Fruit fly (Drosophila melanogaster) whole organism, embryonic: ENCODE results near the gene brm.

Experiments
- ATbp ChIP-seq: fragments of 200-800 bp; sonication (Bioruptor generic); optimal IDR thresholded peaks from 2 replicates; lab custom pipeline; 2017; ENCODE audit warnings: missing biosample characterization, mild to moderate bottlenecking, missing genetic modification characterization, missing genetic modification reagents
- Bgb ChIP-seq: fragments of 200-800 bp; sonication (Bioruptor generic); IDR thresholded peaks from 2 replicates; pipeline ENCODE4 v1.3.6; 2022; ENCODE audit warnings: missing biosample characterization, missing genetic modification characterization; ENCODE audit not compliant: partially characterized antibody
- Blimp-1 ChIP-seq: fragments of 200-800 bp; sonication (Bioruptor generic); optimal IDR thresholded peaks from 3 replicates; lab custom pipeline; 2018; ENCODE audit warnings: missing biosample characterization, missing genetic modification characterization, mild to moderate bottlenecking, moderate library complexity, missing genetic modification reagents
- CG10209 ChIP-seq: fragments of 200-800 bp; sonication (Bioruptor generic); optimal IDR thresholded peaks from 3 replicates; lab custom pipeline; 2017; ENCODE audit warnings: missing biosample characterization, mild to moderate bottlenecking, missing genetic modification characterization, missing genetic modification reagents
- CG10267 ChIP-seq: fragments of 200-800 bp; sonication (Bioruptor generic); optimal IDR thresholded peaks from 2 replicates; lab custom pipeline; 2018; ENCODE audit warnings: missing biosample characterization, mild to moderate bottlenecking, missing genetic modification characterization, moderate library complexity
- CG10321 ChIP-seq: fragments of 200-800 bp; sonication (Bioruptor generic); IDR thresholded peaks from 2 replicates; pipeline ENCODE4 v1.3.6; 2022; ENCODE audit warnings: missing biosample characterization, missing genetic modification characterization
- CG10543 ChIP-seq: fragments of 200-800 bp; sonication (Bioruptor generic); optimal IDR thresholded peaks from 3 replicates; lab custom pipeline; 2017; ENCODE audit warnings: missing biosample characterization, mild to moderate bottlenecking, missing genetic modification characterization, moderate library complexity
- CG11504 ChIP-seq: fragments of 200-800 bp; sonication (Bioruptor generic); optimal IDR thresholded peaks from 3 replicates; lab custom pipeline; 2019; ENCODE audit warnings: missing biosample characterization, mild to moderate bottlenecking, missing genetic modification characterization, moderate library complexity
- CG1233 ChIP-seq: fragments of 200-800 bp; sonication (Bioruptor generic); optimal IDR thresholded peaks from 4 replicates; lab custom pipeline; 2018; ENCODE audit warnings: missing biosample characterization, mild to moderate bottlenecking, missing genetic modification characterization
- CG16815 ChIP-seq: fragments of 200-800 bp; sonication (Bioruptor generic); optimal IDR thresholded peaks from 3 replicates; lab custom pipeline; 2017; ENCODE audit warnings: missing biosample characterization, mild to moderate bottlenecking, missing genetic modification characterization
- CG17385 ChIP-seq: fragments of 200-800 bp; sonication (Bioruptor generic); optimal IDR thresholded peaks from 3 replicates; lab custom pipeline; 2018; ENCODE audit warnings: missing biosample characterization, mild to moderate bottlenecking, missing genetic modification characterization
- CG31441 ChIP-seq: fragments of 200-800 bp; sonication (Bioruptor generic); IDR thresholded peaks from 2 replicates; pipeline ENCODE4 v1.3.6; 2022; ENCODE audit warnings: missing biosample characterization, missing genetic modification characterization
- CG32767 ChIP-seq: fragments of 200-800 bp; sonication (Bioruptor generic); IDR thresholded peaks from 2 replicates; pipeline ENCODE4 v1.3.6; 2022; ENCODE audit warnings: missing biosample characterization, missing genetic modification characterization
- CG4328 ChIP-seq: fragments of 200-800 bp; sonication (Bioruptor generic); optimal IDR thresholded peaks from 3 replicates; lab custom pipeline; 2017; ENCODE audit warnings: missing biosample characterization, missing genetic modification reagents, missing genetic modification characterization
- CG6254 ChIP-seq: fragments of 200-800 bp; sonication (Bioruptor generic); optimal IDR thresholded peaks from 3 replicates; lab custom pipeline; 2017; ENCODE audit warnings: mild to moderate bottlenecking, missing biosample characterization, missing genetic modification reagents, missing genetic modification characterization
- CG6683 ChIP-seq: fragments of 200-800 bp; sonication (Bioruptor generic); optimal IDR thresholded peaks from 2 replicates; lab custom pipeline; 2017; ENCODE audit warnings: missing biosample characterization, mild to moderate bottlenecking, missing genetic modification characterization, missing genetic modification reagents
- CG6813 ChIP-seq: fragments of 200-800 bp; sonication (Bioruptor generic); optimal IDR thresholded peaks from 2 replicates; lab custom pipeline; 2017; ENCODE audit warnings: missing biosample characterization, missing genetic modification characterization, mild to moderate bottlenecking, moderate library complexity, missing genetic modification reagents
- CG7786 ChIP-seq: fragments of 200-800 bp; sonication (Bioruptor generic); optimal IDR thresholded peaks from 2 replicates; lab custom pipeline; 2016; ENCODE audit warnings: missing biosample characterization, missing genetic modification characterization
- CG9932 ChIP-seq: fragments of 200-800 bp; sonication (Bioruptor generic); IDR thresholded peaks from 2 replicates; pipeline ENCODE4 v1.3.6; 2022; ENCODE audit warnings: missing biosample characterization, missing genetic modification characterization
- CHES-1-like ChIP-seq: fragments of 200-800 bp; sonication (Bioruptor generic); optimal IDR thresholded peaks from 2 replicates; lab custom pipeline; 2016; ENCODE audit warnings: missing biosample characterization, missing genetic modification characterization
- CoRest ChIP-seq: fragments of 200-800 bp; sonication (Bioruptor generic); optimal IDR thresholded peaks from 3 replicates; lab custom pipeline; 2018; ENCODE audit warnings: missing biosample characterization, mild to moderate bottlenecking, missing genetic modification characterization, moderate library complexity
- Elba2 ChIP-seq: fragments of 200-800 bp; sonication (Bioruptor generic); optimal IDR thresholded peaks from 3 replicates; lab custom pipeline; 2016; ENCODE audit warnings: missing biosample characterization, missing genetic modification characterization
- Ets97D ChIP-seq: fragments of 200-800 bp; sonication (Bioruptor generic); optimal IDR thresholded peaks from 3 replicates; lab custom pipeline; 2016; ENCODE audit warnings: missing biosample characterization, missing genetic modification characterization
- HLH54F ChIP-seq: fragments of 200-800 bp; sonication (Bioruptor generic); optimal IDR thresholded peaks from 3 replicates; lab custom pipeline; 2016; ENCODE audit warnings: missing biosample characterization, missing genetic modification characterization
- Hr39 ChIP-seq: fragments of >200 bp; optimal IDR thresholded peaks from 2 replicates; lab custom pipeline; 2017
- Pdp1 ChIP-seq, 2 experiments: fragments of 200-800 bp; sonication (Bioruptor generic); optimal IDR thresholded peaks; 3 replicates each; lab custom pipeline; 2016; ENCODE audit warnings: missing biosample characterization in 2 of 2, missing genetic modification characterization in 2 of 2, mild to moderate bottlenecking in 1 of 2, moderate library complexity in 1 of 2
- Ravus ChIP-seq: fragments of 200-800 bp; sonication (Bioruptor generic); IDR thresholded peaks from 2 replicates; pipeline ENCODE4 v1.3.6; 2022; ENCODE audit warnings: missing biosample characterization, missing genetic modification characterization
- Side ChIP-seq: fragments of 200-800 bp; sonication (Bioruptor generic); optimal IDR thresholded peaks from 2 replicates; lab custom pipeline; 2016; ENCODE audit warnings: missing biosample characterization, missing genetic modification characterization
- Sox100B ChIP-seq: fragments of 200-800 bp; sonication (Bioruptor generic); optimal IDR thresholded peaks from 3 replicates; lab custom pipeline; 2018; ENCODE audit warnings: missing biosample characterization, mild to moderate bottlenecking, missing genetic modification characterization
- Xbp1 ChIP-seq: fragments of 200-800 bp; sonication (Bioruptor generic); optimal IDR thresholded peaks from 3 replicates; lab custom pipeline; 2016; ENCODE audit warnings: missing biosample characterization, mild to moderate bottlenecking, missing genetic modification characterization
- ara ChIP-seq: fragments of 200-800 bp; sonication (Bioruptor generic); IDR thresholded peaks from 2 replicates; pipeline ENCODE4 v1.3.6; 2022; ENCODE audit warnings: missing biosample characterization, missing genetic modification characterization
- az2 ChIP-seq: fragments of 200-800 bp; sonication (Bioruptor generic); optimal IDR thresholded peaks from 3 replicates; lab custom pipeline; 2016; ENCODE audit warnings: missing biosample characterization, missing genetic modification characterization
- btn ChIP-seq: fragments of 200-800 bp; sonication (Bioruptor generic); optimal IDR thresholded peaks from 2 replicates; lab custom pipeline; 2016; ENCODE audit warnings: missing biosample characterization, missing genetic modification characterization
- dysf ChIP-seq: fragments of 200-800 bp; sonication (Bioruptor generic); IDR thresholded peaks from 3 replicates; pipeline ENCODE4 v1.3.6; 2022; ENCODE audit warnings: missing biosample characterization, missing genetic modification characterization
- ems ChIP-seq: fragments of 200-800 bp; sonication (Bioruptor generic); optimal IDR thresholded peaks from 3 replicates; lab custom pipeline; 2016; ENCODE audit warnings: missing biosample characterization, missing genetic modification characterization
- eve ChIP-seq, 2 experiments: fragments of >200 bp; optimal IDR thresholded peaks; 2 replicates each; lab custom pipeline; 2017; ENCODE audit warnings: missing biosample characterization in 2 of 2, missing genetic modification characterization in 2 of 2
- gce ChIP-seq: fragments of 200-800 bp; sonication (Bioruptor generic); IDR thresholded peaks from 3 replicates; pipeline ENCODE4 v1.3.6; 2022; ENCODE audit warnings: missing biosample characterization, missing genetic modification characterization
- gcm ChIP-seq: fragments of 200-800 bp; sonication (Bioruptor generic); optimal IDR thresholded peaks from 2 replicates; lab custom pipeline; 2019; ENCODE audit warnings: missing biosample characterization, mild to moderate bottlenecking, missing genetic modification characterization, moderate library complexity
- gsb-n ChIP-seq: fragments of 200-800 bp; sonication (Bioruptor generic); optimal IDR thresholded peaks from 3 replicates; lab custom pipeline; 2018; ENCODE audit warnings: missing biosample characterization, mild to moderate bottlenecking, missing genetic modification characterization
- gt ChIP-seq: fragments of 200-800 bp; sonication (Bioruptor generic); IDR thresholded peaks from 2 replicates; pipeline ENCODE4 v1.3.6; 2022; ENCODE audit warnings: missing biosample characterization, missing genetic modification characterization
- her ChIP-seq: fragments of 200-800 bp; sonication (Bioruptor generic); optimal IDR thresholded peaks from 2 replicates; lab custom pipeline; 2016; ENCODE audit warnings: missing biosample characterization, missing genetic modification characterization
- inv ChIP-seq: fragments of 200-800 bp; sonication (Bioruptor generic); IDR thresholded peaks from 2 replicates; pipeline ENCODE4 v1.3.6; 2022; ENCODE audit warnings: missing biosample characterization, missing genetic modification characterization; ENCODE audit not compliant: partially characterized antibody
- jing ChIP-seq: fragments of 200-800 bp; sonication (Bioruptor generic); optimal IDR thresholded peaks from 2 replicates; lab custom pipeline; 2018; ENCODE audit warnings: missing biosample characterization, mild to moderate bottlenecking, missing genetic modification characterization
- lab ChIP-seq: fragments of 200-800 bp; sonication (Bioruptor generic); optimal IDR thresholded peaks from 3 replicates; lab custom pipeline; 2017; ENCODE audit warnings: missing biosample characterization, missing genetic modification characterization, mild to moderate bottlenecking, moderate library complexity, missing genetic modification reagents
- nmo ChIP-seq: fragments of 200-800 bp; sonication (Bioruptor generic); optimal IDR thresholded peaks from 2 replicates; lab custom pipeline; 2018; ENCODE audit warnings: missing biosample characterization, mild to moderate bottlenecking, missing genetic modification characterization, moderate library complexity
- org-1 ChIP-seq: fragments of 200-800 bp; sonication (Bioruptor generic); optimal IDR thresholded peaks from 2 replicates; lab custom pipeline; 2017; ENCODE audit warnings: missing biosample characterization, missing genetic modification characterization
- pb ChIP-seq: fragments of 200-800 bp; sonication (Bioruptor generic); optimal IDR thresholded peaks from 3 replicates; lab custom pipeline; 2016; ENCODE audit warnings: missing biosample characterization, missing genetic modification characterization
- scrt ChIP-seq: fragments of 200-800 bp; sonication (Bioruptor generic); optimal IDR thresholded peaks from 2 replicates; lab custom pipeline; 2018; ENCODE audit warnings: missing biosample characterization, mild to moderate bottlenecking, missing genetic modification characterization, moderate library complexity
- slp2 ChIP-seq: fragments of 200-800 bp; sonication (Bioruptor generic); optimal IDR thresholded peaks from 2 replicates; lab custom pipeline; 2016; ENCODE audit warnings: missing biosample characterization, missing genetic modification characterization
- zen ChIP-seq: fragments of 200-800 bp; sonication (Bioruptor generic); optimal IDR thresholded peaks from 3 replicates; lab custom pipeline; 2018; ENCODE audit warnings: missing biosample characterization, mild to moderate bottlenecking, missing genetic modification characterization, moderate library complexity

Gene brm

DNA sequence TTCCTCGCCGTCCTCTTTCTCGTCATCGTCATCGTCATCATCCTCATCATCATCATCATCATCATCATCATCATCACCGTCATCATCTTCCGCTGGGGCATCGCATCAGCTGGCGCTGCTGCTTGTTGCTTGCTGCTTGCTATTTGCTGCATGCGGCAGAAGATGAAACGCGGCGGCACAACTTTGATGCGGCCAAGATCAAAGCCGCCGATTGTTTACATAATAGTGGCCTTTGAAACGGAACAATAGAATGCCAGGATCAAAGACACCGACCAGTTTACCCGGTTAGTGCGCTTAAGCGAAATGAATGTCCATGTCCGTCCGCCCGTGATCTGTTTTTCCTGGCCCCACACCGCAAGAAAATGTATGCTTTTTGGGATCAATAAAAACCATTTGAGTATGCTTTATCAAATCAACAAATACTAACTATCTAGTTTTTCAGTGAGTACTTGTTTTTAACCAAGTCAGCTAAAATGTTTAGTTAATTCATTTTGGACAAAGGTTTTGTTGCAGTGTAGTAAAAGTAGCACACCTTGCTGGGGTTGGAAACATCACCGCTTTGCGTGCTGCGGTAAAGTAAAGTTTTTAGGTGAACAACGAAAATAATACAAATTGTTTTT lies 38.5 kb upstream of the brm start (continued):
- TF ChIP-seq gt (GFP tag; lab: Robert Waterston, UW) (no peak), CG1233 (GFP tag; lab: Kevin White, UChicago) (peak; percentile 47), CG11504 (tag; lab: Kevin White, UChicago) (peak; percentile 54), lab (GFP tag; lab: Kevin White, UChicago) (no peak), CG31441 (GFP tag; lab: Robert Waterston, UW) (peak; percentile 68), az2 (GFP tag; lab: Kevin White, UChicago) (peak; percentile 59), CG10267 (peak; percentile 73), CoRest (peak; percentile 24), org-1 (GFP tag; lab: Kevin White, UChicago) (peak; percentile 17), slp2 (GFP tag; lab: Kevin White, UChicago) (peak; percentile 41), nmo (GFP tag; lab: Kevin White, UChicago) (peak; percentile 67), CG32767 (GFP tag; lab: Robert Waterston, UW) (no peak), Ravus (GFP tag; lab: Robert Waterston, UW) (no peak), zen (peak; percentile 89), CG6683 (GFP tag; lab: Kevin White, UChicago) (no peak), btn (peak; percentile 37), Blimp-1 (peak; percentile 57), jing (GFP tag; lab: Kevin White, UChicago) (peak; percentile 34), Elba2 (GFP tag; lab: Kevin White, UChicago) (peak; percentile 32), Sox100B (peak; percentile 29), ATbp (GFP tag; lab: Kevin White, UChicago) (peak; percentile 18), pb (GFP tag; lab: Kevin White, UChicago) (peak; percentile 21), her (GFP tag; lab: Kevin White, UChicago) (peak; percentile 28), ara (GFP tag; lab: Robert Waterston, UW) (peak; percentile 78), CHES-1-like (peak; percentile 22), gsb-n (peak; percentile 72), CG16815 (peak; percentile 66), Bgb (no peak), eve (GFP tag; optimal IDR thresholded peaks at IDR 0.05; lab: Kevin White, UChicago) (peak in 1 of 2 experiments; percentile 21), ems (GFP tag; lab: Kevin White, UChicago) (no peak), Hr39 (lab: Kevin White, UChicago) (no peak), CG6813 (GFP tag; lab: Kevin White, UChicago) (peak; percentile 38), CG10543 (GFP tag; lab: Kevin White, UChicago) (no peak), CG10209 (peak; percentile 42), scrt (GFP tag; lab: Kevin White, UChicago) (no peak), CG9932 (GFP tag; lab: Robert Waterston, UW) (no peak), Side (peak; percentile 46), CG17385 (GFP tag; lab: Kevin White, UChicago) (peak; percentile 6), Pdp1 (GFP tag; optimal IDR thresholded peaks at IDR 0.05; lab: Kevin White, UChicago) (peak; percentile 39 to 73), Xbp1 (GFP tag; lab: Kevin White, UChicago) (peak; percentile 47), gcm (GFP tag; lab: Kevin White, UChicago) (peak; percentile 50), CG4328 (GFP tag; lab: Kevin White, UChicago) (no peak), gce (GFP tag; lab: Robert Waterston, UW) (0 out of 3 replicates have a peak, but pooled peaks have one; percentile 56), inv (GFP tag; lab: Robert Waterston, UW) (no peak), CG7786 (peak; percentile 33), HLH54F (peak; percentile 14), CG10321 (no peak), dysf (GFP tag; lab: Robert Waterston, UW) (peak; percentile 36; the same call in 1 of the 3 replicates), Ets97D (GFP tag; lab: Kevin White, UChicago) (no peak), CG6254 (GFP tag; lab: Kevin White, UChicago) (no peak)
